Worm (Caenorhabditis elegans) whole organism, L4/young adult: ENCODE data around the gene F20D1.3.

Experiments
- W03F9.2 ChIP-seq: fragments of 150-350 bp; optimal IDR thresholded peaks from 2 replicates; lab custom pipeline; 2014; ENCODE audit warnings: missing biosample characterization, missing genetic modification characterization
- dao-5 ChIP-seq: sonication (generic microtip); optimal IDR thresholded peaks from 2 replicates; lab custom pipeline; 2016; ENCODE audit warnings: missing genotype, missing genetic modification characterization, moderate library complexity, missing compliant biosample characterization
- him-1 ChIP-seq: sonication (generic microtip); optimal IDR thresholded peaks from 2 replicates; lab custom pipeline; 2016; ENCODE audit warnings: missing genotype, missing genetic modification reagents, missing genetic modification characterization, missing compliant biosample characterization

DNA sequence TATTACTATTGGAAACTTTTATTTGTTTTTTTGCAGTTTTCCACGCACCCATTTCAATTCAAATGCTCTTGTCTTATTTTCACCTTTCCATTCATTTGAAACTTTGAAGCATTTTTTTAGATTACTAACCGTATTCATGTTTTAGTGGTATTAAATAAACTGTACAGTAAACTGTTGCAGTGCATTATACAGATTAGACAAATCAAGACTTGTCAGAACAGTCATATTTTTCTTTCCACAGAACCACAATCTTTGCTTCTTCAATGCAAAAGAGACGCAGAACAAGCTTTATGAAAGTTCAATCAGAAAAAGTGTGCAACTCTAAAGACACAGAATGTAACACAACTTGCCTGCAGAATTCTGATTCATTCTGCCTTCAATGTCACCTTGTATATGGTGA, 10.2 kb upstream of the F20D1.3 start, which contains the start of gene F45B8.5:
- TF ChIP-seq dao-5 (tag; lab: Kevin White, UChicago) (no peak), him-1 (tag; lab: Kevin White, UChicago) (no peak), W03F9.2 (tag; lab: Kevin White, UChicago) (no peak)
